Worm (Caenorhabditis elegans): Measurements from ENCODE around the gene C35A5.10.

C35A5.10 gene

DNA sequence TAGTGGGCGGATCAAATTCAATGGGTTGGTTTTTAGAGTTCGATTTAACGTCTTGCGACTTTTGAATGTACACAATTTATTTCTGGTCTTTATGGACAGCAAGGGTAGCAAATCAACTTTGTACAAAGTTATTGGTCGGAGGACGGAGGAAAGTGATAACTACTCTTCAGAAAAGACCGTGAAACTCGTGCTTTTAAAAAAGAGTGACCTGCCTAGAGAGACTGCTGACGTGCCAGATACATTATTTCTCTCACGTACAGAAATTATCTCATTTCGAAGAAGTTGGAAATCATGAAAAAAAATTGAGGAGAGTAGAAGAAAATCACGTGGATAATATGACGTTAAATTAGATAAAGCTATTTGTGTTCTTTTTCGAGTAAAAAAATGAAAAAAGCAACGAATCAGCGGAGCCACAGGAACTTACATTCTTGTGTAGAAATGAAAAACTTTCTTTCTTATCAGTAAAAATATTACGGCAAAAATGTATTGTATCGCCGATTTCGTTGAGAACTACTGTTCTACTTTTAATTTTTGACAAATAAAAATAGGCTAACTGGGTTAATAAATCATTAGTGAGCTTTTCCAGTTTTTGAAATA is 32.2 kb downstream of the C35A5.10 start, which contains the start of gene ppm-1.A:
ppm-1.A (minus strand) TSS at position 294 of the 597 bp plus-strand sequence.
- TF ChIP-seq ceh-36 (tag; optimal IDR thresholded peaks at IDR 0.05) (no peak), aly-1 (tag; optimal IDR thresholded peaks at IDR 0.05) (no peak), ama-1 (optimal IDR thresholded peaks at IDR 0.05) (no peak), scrt-1 (GFP tag; IDR thresholded peaks at IDR 0.05) (no peak), hmbx-1 (tag; optimal IDR thresholded peaks at IDR 0.05) (no peak), flt-1 (GFP tag; IDR thresholded peaks at IDR 0.05) (no peak), F13C5.2 (tag; optimal IDR thresholded peaks at IDR 0.05) (no peak), tbx-11 (GFP tag; IDR thresholded peaks at IDR 0.05) (no peak), hnd-1 (tag; optimal IDR thresholded peaks at IDR 0.05) (no peak), tbx-37 (GFP tag; conservative IDR thresholded peaks at IDR 0.05) (no peak), B0310.2 (tag; optimal IDR thresholded peaks at IDR 0.05) (no peak), ets-7 (tag; optimal IDR thresholded peaks at IDR 0.05) (no peak), sea-1 (GFP tag; conservative IDR thresholded peaks at IDR 0.05) (no peak), ceh-13 (GFP tag; optimal IDR thresholded peaks at IDR 0.05) (no peak), hmg-4 (GFP tag; optimal IDR thresholded peaks at IDR 0.05) (no peak), tra-4 (tag; optimal IDR thresholded peaks at IDR 0.05) (no peak), pes-1 (GFP tag; IDR thresholded peaks at IDR 0.05) (no peak)

DNA sequence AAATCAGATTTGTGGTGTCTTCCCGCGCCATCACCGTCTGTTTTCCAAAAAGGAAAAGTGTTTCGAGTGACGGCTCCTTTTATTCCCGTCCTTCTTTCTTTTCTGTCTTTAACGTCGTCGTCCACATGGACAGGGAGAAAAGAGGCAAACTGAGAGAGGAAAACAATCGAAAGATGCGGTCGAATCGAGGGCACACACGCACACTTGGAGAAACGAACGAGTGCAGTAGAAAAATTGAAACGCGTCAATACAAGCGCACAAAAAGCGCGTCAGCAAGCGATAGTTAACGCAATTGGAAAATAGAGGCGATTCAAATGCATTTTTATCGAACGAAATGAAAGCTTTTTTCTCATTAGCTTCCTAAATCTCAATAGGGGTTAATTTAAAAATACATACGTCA is 32.8 kb downstream of the C35A5.10 start:
- peak; percentile 11 for TF ChIP-seq F13C5.2 (tag; optimal IDR thresholded peaks at IDR 0.05)
- no peak for TF ChIP-seq sea-1 (GFP tag; conservative IDR thresholded peaks at IDR 0.05)
- no peak for TF ChIP-seq B0310.2 (tag; optimal IDR thresholded peaks at IDR 0.05)
- TF ChIP-seq tbx-37 (GFP tag; conservative IDR thresholded peaks at IDR 0.05), result no peak
- no peak for TF ChIP-seq tbx-11 (GFP tag; IDR thresholded peaks at IDR 0.05)
- TF ChIP-seq hmg-4 (GFP tag; optimal IDR thresholded peaks at IDR 0.05), result peak; percentile 50

DNA sequence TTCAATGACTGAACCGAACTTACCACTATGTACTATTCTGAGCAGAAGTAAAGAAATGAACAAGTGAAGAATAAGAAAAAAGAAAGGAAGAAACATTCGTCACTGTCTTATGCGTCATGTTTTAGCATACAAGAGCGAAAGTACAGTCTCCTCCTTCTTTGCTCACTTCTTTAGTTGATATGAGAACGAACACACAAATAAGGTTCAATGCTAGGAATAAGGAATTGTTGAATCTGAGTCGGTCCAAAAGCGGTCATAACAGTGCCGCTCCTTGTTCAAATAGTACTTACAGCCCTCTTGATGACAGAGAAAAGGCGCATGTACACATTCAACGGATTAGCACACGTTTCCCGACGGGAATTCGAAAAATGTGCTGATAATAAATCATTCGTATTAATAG is 35.1 kb downstream of the C35A5.10 start, which contains the start of gene F25D1.8:
F25D1.8 (plus strand) TSS at position 301 of the 400 bp plus-strand sequence.
- TF ChIP-seq ceh-36 (tag; optimal IDR thresholded peaks at IDR 0.05), result no peak
- no peak for TF ChIP-seq tbx-37 (GFP tag; conservative IDR thresholded peaks at IDR 0.05)
- no peak for TF ChIP-seq ceh-13 (GFP tag; optimal IDR thresholded peaks at IDR 0.05)
- TF ChIP-seq sea-1 (GFP tag; conservative IDR thresholded peaks at IDR 0.05), result no peak
- TF ChIP-seq hmbx-1 (tag; optimal IDR thresholded peaks at IDR 0.05), result no peak
- TF ChIP-seq F13C5.2 (tag; optimal IDR thresholded peaks at IDR 0.05), result no peak
- TF ChIP-seq hnd-1 (tag; optimal IDR thresholded peaks at IDR 0.05), result no peak
- no peak for TF ChIP-seq scrt-1 (GFP tag; IDR thresholded peaks at IDR 0.05)
- no peak for TF ChIP-seq pes-1 (GFP tag; IDR thresholded peaks at IDR 0.05)

DNA sequence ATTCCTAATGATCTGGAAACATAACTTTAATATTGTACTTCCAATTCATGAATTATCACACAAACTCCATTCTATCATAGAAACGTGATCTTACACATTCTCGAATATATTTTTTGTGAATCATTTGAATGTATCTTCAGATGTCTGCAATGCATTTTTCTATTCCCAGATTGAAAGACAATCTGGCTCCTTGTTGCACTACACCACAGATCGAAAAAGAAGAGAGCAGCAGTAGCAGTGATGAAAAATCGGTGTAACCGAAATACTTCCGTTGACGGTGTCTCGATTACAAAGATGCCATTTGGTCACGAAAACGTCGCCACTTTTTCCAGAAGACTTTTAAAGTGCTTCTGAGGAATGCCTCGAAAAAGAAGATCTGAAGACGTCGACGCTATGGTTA is 36.0 kb downstream of the C35A5.10 start, which contains the start of gene degt-1:
degt-1 (plus strand) TSS at position 301 of the 400 bp plus-strand sequence.
- TF ChIP-seq aly-1 (tag; optimal IDR thresholded peaks at IDR 0.05) (no peak), ets-7 (tag; optimal IDR thresholded peaks at IDR 0.05) (no peak), hmg-4 (GFP tag; optimal IDR thresholded peaks at IDR 0.05) (no peak), pes-1 (GFP tag; IDR thresholded peaks at IDR 0.05) (no peak), ceh-13 (GFP tag; optimal IDR thresholded peaks at IDR 0.05) (no peak), tra-4 (tag; optimal IDR thresholded peaks at IDR 0.05) (no peak), tbx-11 (GFP tag; IDR thresholded peaks at IDR 0.05) (no peak)

DNA sequence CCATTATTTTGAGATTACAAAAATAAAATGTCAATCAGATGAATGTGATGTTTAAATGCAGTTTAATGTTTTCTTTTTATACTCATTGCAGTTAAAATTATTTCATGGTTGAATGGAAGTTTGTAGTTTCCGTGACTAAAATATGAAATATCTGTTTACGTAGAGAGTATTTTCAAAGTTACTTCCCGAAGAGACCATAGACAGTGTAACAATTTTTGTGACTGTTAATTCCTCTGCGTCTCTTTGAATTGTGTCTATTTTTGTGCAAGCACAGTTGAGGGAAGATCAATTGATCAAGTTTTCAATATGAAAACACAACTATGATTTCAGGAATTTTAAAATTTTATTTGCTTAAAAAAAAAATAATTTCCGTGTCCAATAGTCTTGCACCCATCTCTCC is 42.8 kb downstream of the C35A5.10 start, which contains the start of gene F25D1.5:
F25D1.5 (minus strand) TSS at position 35 of the 400 bp plus-strand sequence.
- TF ChIP-seq pes-1 (GFP tag; IDR thresholded peaks at IDR 0.05), result no peak
- TF ChIP-seq scrt-1 (GFP tag; IDR thresholded peaks at IDR 0.05), result no peak
- no peak for TF ChIP-seq ceh-13 (GFP tag; optimal IDR thresholded peaks at IDR 0.05)
- TF ChIP-seq B0310.2 (tag; optimal IDR thresholded peaks at IDR 0.05), result no peak
- TF ChIP-seq hnd-1 (tag; optimal IDR thresholded peaks at IDR 0.05), result no peak
- TF ChIP-seq ceh-36 (tag; optimal IDR thresholded peaks at IDR 0.05), result no peak
- TF ChIP-seq ets-7 (tag; optimal IDR thresholded peaks at IDR 0.05), result no peak
- TF ChIP-seq aly-1 (tag; optimal IDR thresholded peaks at IDR 0.05), result no peak
- no peak for TF ChIP-seq ama-1 (optimal IDR thresholded peaks at IDR 0.05)

DNA sequence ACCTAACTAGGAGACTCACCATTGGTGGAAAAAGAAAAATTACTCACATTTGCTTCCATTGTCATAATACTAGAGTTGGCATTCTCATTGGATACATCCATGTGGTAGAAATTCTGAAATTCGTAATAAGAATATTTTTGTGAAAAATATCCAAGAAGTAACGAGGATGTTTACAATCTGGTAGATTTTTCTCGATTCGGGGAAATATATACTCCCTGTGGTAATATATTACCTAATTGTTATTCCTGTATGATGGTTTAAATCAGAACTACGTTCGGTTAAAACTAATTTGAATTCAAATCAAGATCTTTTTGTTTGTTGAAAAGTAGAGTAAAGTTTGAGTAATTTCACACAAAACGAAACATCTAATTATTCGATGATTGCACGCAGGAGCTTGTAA is 45.0 kb downstream of the C35A5.10 start, which contains the start of gene srd-34:
srd-34 (minus strand) TSS at position 101 of the 400 bp plus-strand sequence.
- TF ChIP-seq tbx-11 (GFP tag; IDR thresholded peaks at IDR 0.05) (no peak), F13C5.2 (tag; optimal IDR thresholded peaks at IDR 0.05) (no peak), B0310.2 (tag; optimal IDR thresholded peaks at IDR 0.05) (no peak), hmbx-1 (tag; optimal IDR thresholded peaks at IDR 0.05) (no peak), ceh-13 (GFP tag; optimal IDR thresholded peaks at IDR 0.05) (no peak), scrt-1 (GFP tag; IDR thresholded peaks at IDR 0.05) (no peak), tbx-37 (GFP tag; conservative IDR thresholded peaks at IDR 0.05) (no peak), ceh-36 (tag; optimal IDR thresholded peaks at IDR 0.05) (no peak), ets-7 (tag; optimal IDR thresholded peaks at IDR 0.05) (no peak), sea-1 (GFP tag; conservative IDR thresholded peaks at IDR 0.05) (no peak), pes-1 (GFP tag; IDR thresholded peaks at IDR 0.05) (no peak), aly-1 (tag; optimal IDR thresholded peaks at IDR 0.05) (no peak), tra-4 (tag; optimal IDR thresholded peaks at IDR 0.05) (no peak)

DNA sequence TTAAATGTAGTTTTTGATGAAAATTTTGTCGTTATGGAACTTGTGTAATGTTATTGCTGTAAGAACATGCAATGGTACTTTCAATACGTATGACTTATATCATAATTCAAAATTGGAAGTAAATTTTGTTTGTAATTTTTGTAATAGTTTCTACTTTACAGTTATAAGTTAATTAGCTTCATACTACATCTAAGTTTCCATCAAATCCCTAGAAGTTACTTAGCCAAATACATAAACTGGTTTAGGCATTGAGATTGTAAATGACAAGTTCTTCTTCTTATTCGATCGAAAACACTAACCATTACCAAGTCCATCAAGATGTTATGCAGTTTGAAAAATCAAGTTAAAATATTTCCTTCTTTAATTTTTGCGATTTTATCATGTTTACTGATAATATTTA is 45.7 kb downstream of the C35A5.10 start, which contains the start of gene F32G8.2:
F32G8.2 (plus strand) TSS at position 301 of the 400 bp plus-strand sequence.
- TF ChIP-seq ceh-13 (GFP tag; optimal IDR thresholded peaks at IDR 0.05), result no peak
- no peak for TF ChIP-seq scrt-1 (GFP tag; IDR thresholded peaks at IDR 0.05)
- no peak for TF ChIP-seq sea-1 (GFP tag; conservative IDR thresholded peaks at IDR 0.05)
- TF ChIP-seq flt-1 (GFP tag; IDR thresholded peaks at IDR 0.05), result no peak
- no peak for TF ChIP-seq ets-7 (tag; optimal IDR thresholded peaks at IDR 0.05)
- no peak for TF ChIP-seq F13C5.2 (tag; optimal IDR thresholded peaks at IDR 0.05)
- TF ChIP-seq hmg-4 (GFP tag; optimal IDR thresholded peaks at IDR 0.05), result no peak
- TF ChIP-seq ama-1 (optimal IDR thresholded peaks at IDR 0.05), result no peak
- TF ChIP-seq pes-1 (GFP tag; IDR thresholded peaks at IDR 0.05), result no peak
- TF ChIP-seq hmbx-1 (tag; optimal IDR thresholded peaks at IDR 0.05), result no peak
- TF ChIP-seq aly-1 (tag; optimal IDR thresholded peaks at IDR 0.05), result no peak
- no peak for TF ChIP-seq tbx-37 (GFP tag; conservative IDR thresholded peaks at IDR 0.05)
- TF ChIP-seq hnd-1 (tag; optimal IDR thresholded peaks at IDR 0.05), result no peak
